Fruit fly (Drosophila melanogaster) whole organism, prepupa: ENCODE results near the gene CG43389.

Experiments
- Blimp-1 ChIP-seq: fragments of 200-800 bp; sonication (Bioruptor generic); optimal IDR thresholded peaks from 3 replicates; lab custom pipeline; 2017; ENCODE audit warnings: missing biosample characterization, missing genetic modification characterization, mild to moderate bottlenecking, moderate library complexity, missing genetic modification reagents
- CG10631 ChIP-seq: fragments of 200-800 bp; sonication (Bioruptor generic); optimal IDR thresholded peaks from 2 replicates; lab custom pipeline; 2016; ENCODE audit warnings: missing biosample characterization, missing genetic modification characterization
- CG10669 ChIP-seq: fragments of 200-800 bp; sonication (Bioruptor generic); optimal IDR thresholded peaks from 3 replicates; lab custom pipeline; 2018; ENCODE audit warnings: missing biosample characterization, mild to moderate bottlenecking, missing genetic modification characterization, moderate library complexity
- CG11902 ChIP-seq: fragments of 200-800 bp; sonication (Bioruptor generic); optimal IDR thresholded peaks from 3 replicates; lab custom pipeline; 2016; ENCODE audit warnings: missing biosample characterization, missing genetic modification characterization
- CG1621 ChIP-seq: fragments of 200-800 bp; sonication (Bioruptor generic); optimal IDR thresholded peaks from 3 replicates; lab custom pipeline; 2018; ENCODE audit warnings: missing biosample characterization, mild to moderate bottlenecking, missing genetic modification characterization
- CG16779 ChIP-seq: fragments of 200-800 bp; sonication (Bioruptor generic); optimal IDR thresholded peaks from 3 replicates; lab custom pipeline; 2017; ENCODE audit warnings: missing biosample characterization, mild to moderate bottlenecking, missing genetic modification characterization
- CG31627 ChIP-seq: fragments of 200-800 bp; sonication (Bioruptor generic); optimal IDR thresholded peaks from 3 replicates; lab custom pipeline; 2016; ENCODE audit warnings: missing biosample characterization, missing genetic modification characterization
- CG32006 ChIP-seq: fragments of 200-800 bp; sonication (Bioruptor generic); optimal IDR thresholded peaks from 3 replicates; lab custom pipeline; 2017; ENCODE audit warnings: missing biosample characterization, mild to moderate bottlenecking, missing genetic modification characterization
- CG3919 ChIP-seq: fragments of 200-800 bp; sonication (Bioruptor generic); optimal IDR thresholded peaks from 3 replicates; lab custom pipeline; 2016; ENCODE audit warnings: missing biosample characterization, missing genetic modification characterization
- CG4318 ChIP-seq: fragments of 200-800 bp; sonication (Bioruptor generic); optimal IDR thresholded peaks from 3 replicates; lab custom pipeline; 2017; ENCODE audit warnings: missing biosample characterization, mild to moderate bottlenecking, missing genetic modification characterization
- CG6163 ChIP-seq: fragments of 200-800 bp; sonication (Bioruptor generic); IDR thresholded peaks from 3 replicates; pipeline ENCODE4 v1.3.6; 2022; ENCODE audit warnings: missing biosample characterization, missing genetic modification characterization
- CG6792 ChIP-seq: fragments of 200-800 bp; sonication (Bioruptor generic); optimal IDR thresholded peaks from 3 replicates; lab custom pipeline; 2016; ENCODE audit warnings: missing biosample characterization, missing genetic modification characterization
- CG6808 ChIP-seq: fragments of 200-800 bp; sonication (Bioruptor generic); optimal IDR thresholded peaks from 3 replicates; lab custom pipeline; 2017; ENCODE audit warnings: missing biosample characterization, missing genetic modification characterization, mild to moderate bottlenecking, moderate library complexity, missing genetic modification reagents
- CG7368 ChIP-seq: fragments of 200-800 bp; sonication (Bioruptor generic); optimal IDR thresholded peaks from 3 replicates; lab custom pipeline; 2016; ENCODE audit warnings: missing biosample characterization, missing genetic modification characterization
- CG8119 ChIP-seq: fragments of 200-800 bp; sonication (Bioruptor generic); IDR thresholded peaks from 3 replicates; pipeline ENCODE4 v1.3.6; 2022; ENCODE audit warnings: missing biosample characterization, missing genetic modification characterization
- CG8319 ChIP-seq: fragments of 200-800 bp; sonication (Bioruptor generic); optimal IDR thresholded peaks from 3 replicates; lab custom pipeline; 2016; ENCODE audit warnings: missing biosample characterization, missing genetic modification characterization
- CG8632 ChIP-seq: fragments of 200-800 bp; sonication (Bioruptor generic); optimal IDR thresholded peaks from 3 replicates; lab custom pipeline; 2016; ENCODE audit warnings: missing biosample characterization, missing genetic modification characterization
- Eip75B ChIP-seq: fragments of 200-800 bp; sonication (Bioruptor generic); optimal IDR thresholded peaks from 3 replicates; lab custom pipeline; 2016; ENCODE audit warnings: missing biosample characterization, missing genetic modification characterization
- Eip93F ChIP-seq: fragments of 200-800 bp; sonication (Bioruptor generic); optimal IDR thresholded peaks from 2 replicates; lab custom pipeline; 2016; ENCODE audit warnings: missing biosample characterization, mild to moderate bottlenecking, missing genetic modification characterization
- Ets21C ChIP-seq: fragments of 200-800 bp; sonication (Bioruptor generic); optimal IDR thresholded peaks from 3 replicates; lab custom pipeline; 2016; ENCODE audit warnings: missing biosample characterization, missing genetic modification characterization
- Ets96B ChIP-seq: fragments of 200-800 bp; optimal IDR thresholded peaks from 2 replicates; lab custom pipeline; 2019; ENCODE audit warnings: missing biosample characterization, mild to moderate bottlenecking, missing genetic modification characterization, moderate library complexity
- Hr38 ChIP-seq: sonication (Bioruptor generic); optimal IDR thresholded peaks from 2 replicates; lab custom pipeline; 2016; ENCODE audit warnings: missing biosample characterization, missing genetic modification characterization
- OdsH ChIP-seq: fragments of 200-800 bp; sonication (Bioruptor generic); optimal IDR thresholded peaks from 3 replicates; lab custom pipeline; 2016; ENCODE audit warnings: missing biosample characterization, missing genetic modification characterization
- Smox ChIP-seq: fragments of 200-800 bp; sonication (Bioruptor generic); optimal IDR thresholded peaks from 3 replicates; lab custom pipeline; 2016; ENCODE audit warnings: missing biosample characterization, missing genetic modification characterization
- Sox102F ChIP-seq: fragments of 200-800 bp; sonication (Bioruptor generic); optimal IDR thresholded peaks from 2 replicates; lab custom pipeline; 2016; ENCODE audit warnings: missing biosample characterization, mild to moderate bottlenecking, missing genetic modification characterization
- achi ChIP-seq: fragments of 200-800 bp; sonication (Bioruptor generic); optimal IDR thresholded peaks from 3 replicates; lab custom pipeline; 2016; ENCODE audit warnings: missing biosample characterization, missing genetic modification characterization
- acj6 ChIP-seq: fragments of 200-800 bp; sonication (Bioruptor generic); optimal IDR thresholded peaks from 3 replicates; lab custom pipeline; 2016; ENCODE audit warnings: missing biosample characterization, missing genetic modification characterization
- eg ChIP-seq: fragments of 200-800 bp; sonication (Bioruptor generic); IDR thresholded peaks from 3 replicates; pipeline ENCODE4 v1.3.6; 2022; ENCODE audit warnings: missing biosample characterization, missing genetic modification characterization
- esn ChIP-seq: fragments of 200-800 bp; sonication (Bioruptor generic); optimal IDR thresholded peaks from 2 replicates; lab custom pipeline; 2016; ENCODE audit warnings: missing biosample characterization, mild to moderate bottlenecking, missing genetic modification characterization, moderate library complexity
- fd59A ChIP-seq: fragments of 200-800 bp; sonication (Bioruptor generic); optimal IDR thresholded peaks from 2 replicates; lab custom pipeline; 2017; ENCODE audit warnings: missing biosample characterization, mild to moderate bottlenecking, missing genetic modification characterization, missing genetic modification reagents
- lz ChIP-seq: fragments of 200-800 bp; sonication (Bioruptor generic); optimal IDR thresholded peaks from 3 replicates; lab custom pipeline; 2016; ENCODE audit warnings: missing biosample characterization, missing genetic modification characterization
- net ChIP-seq: fragments of 200-800 bp; sonication (Bioruptor generic); optimal IDR thresholded peaks from 3 replicates; lab custom pipeline; 2016; ENCODE audit warnings: missing biosample characterization, missing genetic modification characterization
- salr ChIP-seq, 2 experiments: fragments of 200-800 bp; sonication (Bioruptor generic); optimal IDR thresholded peaks; 3 replicates each; lab custom pipeline; 2016 to 2018; ENCODE audit warnings: missing biosample characterization in 2 of 2, missing genetic modification characterization in 2 of 2, mild to moderate bottlenecking in 1 of 2
- spab ChIP-seq: fragments of 200-800 bp; sonication (Bioruptor generic); optimal IDR thresholded peaks from 2 replicates; lab custom pipeline; 2017; ENCODE audit warnings: missing biosample characterization, mild to moderate bottlenecking, missing genetic modification characterization, missing genetic modification reagents
- ss ChIP-seq, 2 experiments: fragments of 200-800 bp; sonication (Bioruptor generic); optimal IDR thresholded peaks; 2 replicates in 1 of 2; 3 replicates in 1 of 2; lab custom pipeline; 2017 to 2018; ENCODE audit warnings: mild to moderate bottlenecking in 2 of 2, missing biosample characterization in 2 of 2, missing genetic modification characterization in 2 of 2, moderate library complexity in 1 of 2
- svp ChIP-seq: fragments of 200-800 bp; sonication (Bioruptor generic); peaks from one replicate; lab custom pipeline; 2016; ENCODE audit warnings: missing biosample characterization, missing genetic modification characterization
- topi ChIP-seq: fragments of 200-800 bp; sonication (Bioruptor generic); optimal IDR thresholded peaks from 3 replicates; lab custom pipeline; 2016; ENCODE audit warnings: missing biosample characterization, missing genetic modification characterization

CG43389 gene

DNA sequence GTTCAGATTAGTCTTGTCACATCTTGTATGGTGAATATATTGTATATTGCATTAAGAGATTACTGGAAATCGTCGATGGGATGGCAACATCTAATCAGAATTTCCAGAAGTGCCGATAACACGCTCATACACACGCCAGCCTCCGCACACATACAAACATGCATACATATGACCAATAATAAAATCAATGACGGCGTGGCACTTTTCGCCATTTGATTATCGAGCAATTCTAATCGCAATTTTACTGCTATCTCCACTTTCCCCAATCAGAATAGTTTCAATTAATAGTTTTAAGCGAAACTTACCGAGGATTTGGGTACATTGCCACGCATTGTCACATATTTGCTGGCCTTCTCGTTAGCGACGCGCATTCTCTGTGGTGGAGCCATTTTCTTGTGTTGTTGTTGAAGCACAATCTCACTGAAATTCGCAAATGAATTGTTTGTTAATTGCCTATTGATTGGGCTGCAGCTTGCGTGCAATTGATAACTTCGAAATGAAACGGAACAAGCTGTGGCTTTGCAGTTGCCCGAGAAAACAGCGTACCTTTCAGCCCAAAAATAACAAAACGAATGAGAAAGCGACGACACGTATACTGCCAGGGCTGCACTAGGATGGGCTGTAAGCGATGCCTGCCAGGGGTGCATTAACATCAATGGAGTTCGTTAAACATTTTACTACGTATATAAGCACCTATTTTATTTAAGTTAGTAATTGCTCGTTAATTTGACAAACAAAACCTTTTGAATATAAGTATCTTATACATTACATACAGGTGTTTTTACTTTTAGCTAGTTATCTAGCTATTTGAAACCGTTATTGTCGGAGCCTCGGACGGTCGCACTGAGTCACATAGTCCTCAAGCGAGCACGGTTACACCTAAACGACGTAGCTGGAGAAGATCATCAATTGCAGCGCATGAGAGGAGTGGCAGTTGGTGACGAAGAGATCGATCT lies 49.1 kb upstream of the CG43389 start, which contains the start of the genes CG32276 and gry (continued):
- TF ChIP-seq net (GFP tag; lab: Kevin White, UChicago) (no peak), CG7368 (GFP tag; lab: Kevin White, UChicago) (no peak), CG32006 (no peak), CG31627 (peak; percentile 78), CG8632 (GFP tag; lab: Kevin White, UChicago) (no peak), salr (GFP tag; optimal IDR thresholded peaks at IDR 0.05; lab: Kevin White, UChicago) (no peak), ss (GFP tag; optimal IDR thresholded peaks at IDR 0.05; lab: Kevin White, UChicago) (no peak), OdsH (GFP tag; lab: Kevin White, UChicago) (no peak), CG6163 (GFP tag; lab: Robert Waterston, UW) (peak; percentile 65), Sox102F (GFP tag; lab: Kevin White, UChicago) (peak; percentile 75), Eip93F (GFP tag; lab: Kevin White, UChicago) (peak; percentile 78), CG10669 (GFP tag; lab: Kevin White, UChicago) (no peak), CG8319 (peak; percentile 57), CG4318 (GFP tag; lab: Kevin White, UChicago) (no peak), spab (GFP tag; lab: Kevin White, UChicago) (no peak), CG6808 (GFP tag; lab: Kevin White, UChicago) (no peak), CG16779 (peak; percentile 34), achi (GFP tag; lab: Kevin White, UChicago) (peak; percentile 60), Smox (GFP tag; lab: Kevin White, UChicago) (no peak)
- TF ChIP-seq, all 60 proteins: peak for 34

DNA sequence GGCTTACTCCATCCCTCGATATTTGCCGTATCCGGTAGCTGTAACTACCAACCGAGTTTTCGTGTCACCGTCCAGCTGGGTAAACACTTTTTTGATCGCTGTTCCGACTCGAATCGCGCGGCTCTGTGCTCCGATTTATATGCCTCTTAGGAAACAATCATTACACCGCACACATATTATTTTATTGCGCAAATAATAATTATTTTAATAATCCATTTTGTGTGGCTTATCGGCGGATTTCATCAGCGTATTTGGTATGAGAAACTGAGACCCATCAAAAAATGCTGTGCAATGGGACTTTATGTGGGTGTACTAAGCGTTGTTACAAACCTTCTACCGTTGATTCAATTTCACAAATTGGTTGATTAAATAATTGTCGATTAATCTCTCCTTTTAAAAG lies 44.8 kb upstream of the CG43389 start, which contains the start of gene CG32271:
CG32271 (minus strand) TSS at position 101 of the 400 bp plus-strand sequence.
- TF ChIP-seq eg: no peak
- no peak for TF ChIP-seq CG6792 (GFP tag; lab: Kevin White, UChicago)

DNA sequence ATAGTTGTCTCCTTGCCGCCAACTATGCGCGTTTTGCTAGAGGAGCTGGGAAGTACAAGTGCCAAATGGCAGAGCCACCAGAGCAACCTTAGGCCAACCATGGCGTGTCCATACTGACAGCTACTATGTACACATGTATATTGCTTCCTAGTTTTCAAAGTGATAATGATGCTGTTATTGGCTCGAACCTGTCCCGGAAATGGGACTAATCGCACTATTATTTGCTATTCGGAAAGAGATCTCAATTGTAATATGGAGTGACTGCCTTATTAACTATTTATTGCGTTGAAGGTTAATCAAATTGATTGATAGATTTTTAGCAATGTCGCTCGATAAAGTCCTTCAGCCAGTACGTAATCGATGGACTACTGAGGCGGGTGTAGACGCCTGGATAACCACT lies 43.5 kb upstream of the CG43389 start, which contains the start of gene CG33159:
CG33159 (minus strand) TSS at position 101 of the 400 bp plus-strand sequence.
- TF ChIP-seq acj6 (GFP tag; lab: Kevin White, UChicago) (no peak), CG32006 (no peak), ss (GFP tag; optimal IDR thresholded peaks at IDR 0.05; lab: Kevin White, UChicago) (no peak), achi (GFP tag; lab: Kevin White, UChicago) (no peak), esn (no peak), CG3919 (GFP tag; lab: Kevin White, UChicago) (no peak), topi (no peak), svp (no peak), CG8119 (GFP tag; lab: Robert Waterston, UW) (no peak), fd59A (no peak), CG16779 (no peak), CG8632 (GFP tag; lab: Kevin White, UChicago) (no peak), lz (GFP tag; lab: Kevin White, UChicago) (no peak), Sox102F (GFP tag; lab: Kevin White, UChicago) (no peak)

DNA sequence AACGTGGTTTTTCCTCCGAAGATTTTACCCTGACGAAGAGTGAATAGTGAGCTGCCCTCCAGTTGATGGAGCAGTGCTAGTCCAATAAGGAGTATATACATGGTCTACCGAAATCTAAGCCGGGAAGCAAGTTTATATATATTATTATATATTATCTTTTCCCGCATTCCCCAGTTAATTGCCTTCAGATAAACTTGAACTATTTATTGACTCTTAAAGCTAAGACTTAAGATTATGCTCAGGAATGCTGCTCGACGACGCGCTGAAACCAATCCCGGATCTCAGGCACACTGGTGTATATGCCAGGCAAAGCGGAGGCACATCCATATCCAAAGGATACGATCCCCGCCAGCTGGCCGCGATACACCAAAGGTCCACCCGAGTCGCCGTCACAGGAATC lies 42.5 kb upstream of the CG43389 start, which contains the start of gene CG32277:
CG32277 (minus strand) TSS at position 101 of the 400 bp plus-strand sequence.
- TF ChIP-seq Ets96B (tag; lab: Kevin White, UChicago) (no peak), CG10631 (GFP tag; lab: Kevin White, UChicago) (no peak), CG3919 (GFP tag; lab: Kevin White, UChicago) (no peak), Ets21C (GFP tag; lab: Kevin White, UChicago) (no peak), CG4318 (GFP tag; lab: Kevin White, UChicago) (no peak), ss (GFP tag; optimal IDR thresholded peaks at IDR 0.05; lab: Kevin White, UChicago) (no peak), Blimp-1 (GFP tag; lab: Kevin White, UChicago) (no peak), Hr38 (GFP tag; lab: Kevin White, UChicago) (no peak), topi (no peak), Eip75B (no peak), net (GFP tag; lab: Kevin White, UChicago) (no peak), acj6 (GFP tag; lab: Kevin White, UChicago) (no peak), svp (no peak), CG1621 (tag; lab: Kevin White, UChicago) (no peak), CG11902 (GFP tag; lab: Kevin White, UChicago) (no peak), CG7368 (GFP tag; lab: Kevin White, UChicago) (no peak)
